Fruit fly (Drosophila melanogaster) whole organism, embryonic: ENCODE measurements around the gene CG32712.

Source experiments
- CG30403 ChIP-seq: fragments of 200-800 bp; sonication (Bioruptor generic); optimal IDR thresholded peaks from 3 replicates; lab custom pipeline; 2016; ENCODE audit warnings: missing biosample characterization, missing genetic modification characterization
- MBD-R2 ChIP-seq: fragments of 200-800 bp; sonication (Bioruptor generic); IDR thresholded peaks from 2 replicates; pipeline ENCODE4 v1.3.6; 2022; ENCODE audit warnings: missing biosample characterization, missing genetic modification characterization
- Sin3A ChIP-seq: fragments of >200 bp; optimal IDR thresholded peaks from 2 replicates; lab custom pipeline; 2018
- gfzf ChIP-seq: fragments of 200-800 bp; sonication (Bioruptor generic); optimal IDR thresholded peaks from 2 replicates; lab custom pipeline; 2016; ENCODE audit warnings: missing biosample characterization, mild to moderate bottlenecking, missing genetic modification characterization, moderate library complexity
- insv ChIP-seq, 2 experiments: fragments of 200-800 bp; sonication (Bioruptor generic); optimal IDR thresholded peaks; 3 replicates each; lab custom pipeline; 2016 to 2018; ENCODE audit warnings: missing biosample characterization in 2 of 2, missing genetic modification characterization in 2 of 2
- lilli ChIP-seq: fragments of 200-800 bp; sonication (Bioruptor generic); optimal IDR thresholded peaks from 3 replicates; lab custom pipeline; 2016; ENCODE audit warnings: missing biosample characterization, missing genetic modification characterization
- lola ChIP-seq, 3 experiments: fragments of >200 bp in 2 of 3; fragments of 200-800 bp in 1 of 3; sonication (Bioruptor generic) in 1 of 3; optimal IDR thresholded peaks; 2 replicates each; lab custom pipeline; 2017 to 2019; ENCODE audit warnings: missing biosample characterization in 3 of 3, missing genetic modification characterization in 3 of 3, mild to moderate bottlenecking in 1 of 3, moderate library complexity in 1 of 3
- tx ChIP-seq: fragments of 200-800 bp; sonication (Bioruptor generic); optimal IDR thresholded peaks from 2 replicates; lab custom pipeline; 2016; ENCODE audit warnings: missing biosample characterization, missing genetic modification characterization

DNA sequence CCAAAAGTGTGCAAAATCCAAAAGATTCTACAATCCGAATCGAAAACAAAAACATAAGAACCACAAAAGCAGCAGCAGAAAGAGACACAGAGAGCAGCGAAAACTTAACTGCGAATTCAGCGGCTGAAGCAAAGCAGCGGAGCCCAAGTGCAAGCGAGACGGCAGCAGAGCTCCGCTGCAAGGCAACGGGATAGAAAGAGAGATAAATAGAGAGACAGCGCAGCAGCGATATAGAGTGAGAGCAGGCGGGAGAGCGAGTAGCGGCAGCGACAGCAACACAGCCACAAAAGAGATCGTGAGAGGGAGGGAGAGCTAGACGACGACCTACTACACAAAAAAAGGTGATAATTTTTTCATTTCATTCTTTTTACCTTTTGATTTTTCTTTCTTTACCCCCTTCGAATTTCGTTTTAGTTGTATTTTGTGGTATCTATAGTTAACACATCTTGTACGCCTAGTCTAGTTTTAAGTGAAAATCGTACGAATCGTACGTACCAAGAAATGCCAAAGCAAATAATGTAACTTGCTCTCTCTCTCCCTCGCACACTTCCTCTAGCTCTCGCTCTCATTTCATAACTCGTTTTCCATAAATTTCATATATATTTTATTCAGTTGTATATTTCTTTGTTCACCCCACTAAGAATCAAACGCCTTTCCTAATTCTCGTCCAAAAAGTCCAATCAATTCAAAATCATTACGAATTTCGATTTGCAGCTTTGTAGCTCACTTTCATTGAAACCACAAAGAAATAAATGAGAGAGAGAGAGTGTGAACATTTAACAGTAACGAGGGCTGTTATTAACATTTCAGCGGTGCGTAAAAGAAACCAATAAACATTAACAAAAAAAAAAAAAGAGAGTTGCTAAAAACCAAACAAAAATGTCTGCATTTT, 23.0 kb downstream of the CG32712 start:
- TF ChIP-seq MBD-R2 (GFP tag; lab: Robert Waterston, UW) (no peak), tx (GFP tag; lab: Kevin White, UChicago) (no peak), gfzf (GFP tag; lab: Kevin White, UChicago) (no peak), Sin3A (lab: Kevin White, UChicago) (no peak), lola (GFP tag; optimal IDR thresholded peaks at IDR 0.05; lab: Kevin White, UChicago) (no peak), CG30403 (GFP tag; lab: Kevin White, UChicago) (no peak), lilli (GFP tag; lab: Kevin White, UChicago) (no peak), insv (GFP tag; optimal IDR thresholded peaks at IDR 0.05; lab: Kevin White, UChicago) (no peak)
